Fruit fly (Drosophila melanogaster): Measurements from ENCODE around the gene CG13926.

The CG13926 gene

DNA sequence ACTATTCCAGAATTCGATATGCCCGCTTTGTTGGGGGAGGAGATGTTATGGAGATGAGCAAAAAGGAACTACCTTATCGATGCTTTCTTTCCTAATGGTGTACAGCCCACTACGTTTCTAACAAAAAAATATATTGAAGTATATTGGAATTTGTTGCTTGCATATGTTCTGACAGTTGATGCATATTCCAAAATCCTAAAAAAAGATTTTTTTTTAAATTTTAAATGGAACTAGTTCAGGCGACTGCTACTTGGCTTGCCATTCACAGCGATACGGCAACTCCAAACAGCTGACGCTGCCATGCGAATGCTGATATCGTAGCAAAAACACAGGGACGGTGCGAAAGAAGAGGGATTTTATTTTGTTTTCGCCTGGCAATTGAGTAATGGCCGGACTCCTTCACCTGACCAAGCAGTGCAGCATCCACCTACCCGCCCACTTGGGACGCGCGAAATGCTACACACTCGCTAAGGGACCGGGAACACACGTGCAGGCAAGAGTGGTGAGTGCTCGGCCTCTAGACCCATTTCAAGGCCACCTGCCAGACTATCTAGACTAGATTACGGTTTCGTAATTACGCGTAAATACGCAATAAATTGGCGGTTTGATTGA, at the start of gene CG13926, which contains the start of the genes ABCB7 and CG33230 (continued):
- TF ChIP-seq Camta (GFP tag; optimal IDR thresholded peaks at IDR 0.05) (no peak), ems (GFP tag; optimal IDR thresholded peaks at IDR 0.05) (no peak), CG12219 (GFP tag; optimal IDR thresholded peaks at IDR 0.05) (no peak), CG30431 (GFP tag; optimal IDR thresholded peaks at IDR 0.05) (no peak), E2f1 (GFP tag; IDR thresholded peaks at IDR 0.05) (no peak), Sin3A (optimal IDR thresholded peaks at IDR 0.05) (peak; percentile 64), Hr39 (optimal IDR thresholded peaks at IDR 0.05) (no peak), Gug (GFP tag; IDR thresholded peaks at IDR 0.05) (peak; percentile 43; the same call in 1 of the 4 replicates), Lim3 (GFP tag; IDR thresholded peaks at IDR 0.05) (no peak), zf30C (GFP tag; optimal IDR thresholded peaks at IDR 0.05) (no peak), CG8924 (tag; optimal IDR thresholded peaks at IDR 0.05) (peak; percentile 4), Sox100B (GFP tag; optimal IDR thresholded peaks at IDR 0.05) (no peak), wdn (GFP tag; IDR thresholded peaks at IDR 0.05) (no peak), CG7372 (GFP tag; IDR thresholded peaks at IDR 0.05) (no peak), HLH3B (GFP tag; IDR thresholded peaks at IDR 0.05) (no peak), pros (GFP tag; optimal IDR thresholded peaks at IDR 0.05) (no peak), CG2712 (tag; optimal IDR thresholded peaks at IDR 0.05) (no peak), B-H2 (GFP tag; optimal IDR thresholded peaks at IDR 0.05) (peak; percentile 59), sim (GFP tag; IDR thresholded peaks at IDR 0.05) (no peak), cato (GFP tag; optimal IDR thresholded peaks at IDR 0.05; ENCODE audit: borderline replicate concordance) (no peak), fd96Cb (tag; optimal IDR thresholded peaks at IDR 0.05) (no peak), Ada2b (GFP tag; IDR thresholded peaks at IDR 0.05) (no peak), CG2678 (tag; optimal IDR thresholded peaks at IDR 0.05) (no peak), CG3065 (GFP tag; optimal IDR thresholded peaks at IDR 0.05) (no peak), lab (GFP tag; optimal IDR thresholded peaks at IDR 0.05) (peak; percentile 31), CG11560 (tag; IDR thresholded peaks at IDR 0.05) (no peak), CG15514 (GFP tag; optimal IDR thresholded peaks at IDR 0.05) (peak; percentile 99), CG9797 (GFP tag; optimal IDR thresholded peaks at IDR 0.05) (no peak), dysf (GFP tag; IDR thresholded peaks at IDR 0.05) (0 out of 3 replicates have a peak, but pooled peaks have one; percentile 30), pzg (GFP tag; optimal IDR thresholded peaks at IDR 0.05) (peak; percentile 54), D19B (GFP tag; optimal IDR thresholded peaks at IDR 0.05) (no peak), Meics (GFP tag; optimal IDR thresholded peaks at IDR 0.05) (peak; percentile 45), Ravus (GFP tag; IDR thresholded peaks at IDR 0.05) (no peak), CG3281 (GFP tag; optimal IDR thresholded peaks at IDR 0.05) (peak; percentile 55), Dref (GFP tag; IDR thresholded peaks at IDR 0.05) (0 out of 2 replicates have a peak, but pooled peaks have one; percentile 10), CG16813 (GFP tag; IDR thresholded peaks at IDR 0.05; ENCODE audit: partially characterized antibody) (peak; percentile 43; the same call in 1 of the 3 replicates), inv (GFP tag; IDR thresholded peaks at IDR 0.05; ENCODE audit: partially characterized antibody) (peak; percentile 20; the same call in 1 of the 2 replicates), CG11695 (GFP tag; IDR thresholded peaks at IDR 0.05) (no peak), slp2 (GFP tag; optimal IDR thresholded peaks at IDR 0.05) (no peak), Med (GFP tag) (peak; percentile 92), CG8944 (GFP tag; optimal IDR thresholded peaks at IDR 0.05) (no peak), scrt (GFP tag; optimal IDR thresholded peaks at IDR 0.05) (no peak), maf-S (GFP tag; optimal IDR thresholded peaks at IDR 0.05) (peak; percentile 29), Doc3 (GFP tag; IDR thresholded peaks at IDR 0.05; ENCODE audit: partially characterized antibody) (0 out of 3 replicates have a peak, but pooled peaks have one; percentile 39), vfl (GFP tag; optimal IDR thresholded peaks at IDR 0.05) (no peak), Sry-β (GFP tag; optimal IDR thresholded peaks at IDR 0.05) (peak; percentile 93), HmgZ (tag; optimal IDR thresholded peaks at IDR 0.05) (no peak), pnt (GFP tag; optimal IDR thresholded peaks at IDR 0.05) (no peak), eve (GFP tag; optimal IDR thresholded peaks at IDR 0.05) (no peak), hb (GFP tag; IDR thresholded peaks at IDR 0.05; ENCODE audit: partially characterized antibody) (no peak), CG14860 (GFP tag; IDR thresholded peaks at IDR 0.05; ENCODE audit: partially characterized antibody) (no peak)
